Fruit fly (Drosophila melanogaster) whole organism, embryonic: ENCODE results near the gene Cpr67Fa2.

ENCODE experiments used
- BEAF-32 ChIP-seq: fragments of 200-800 bp; sonication (Bioruptor generic); optimal IDR thresholded peaks from 3 replicates; lab custom pipeline; 2017; ENCODE audit warnings: missing biosample characterization, missing genetic modification characterization, mild to moderate bottlenecking, moderate library complexity, missing genetic modification reagents
- CG10147 ChIP-seq: fragments of 200-800 bp; sonication (Bioruptor generic); optimal IDR thresholded peaks from 2 replicates; lab custom pipeline; 2019; ENCODE audit warnings: missing biosample characterization, mild to moderate bottlenecking, missing genetic modification characterization, moderate library complexity
- CG10267 ChIP-seq: fragments of 200-800 bp; sonication (Bioruptor generic); optimal IDR thresholded peaks from 2 replicates; lab custom pipeline; 2018; ENCODE audit warnings: missing biosample characterization, mild to moderate bottlenecking, missing genetic modification characterization, moderate library complexity
- CG10366 ChIP-seq: fragments of 200-800 bp; sonication (Bioruptor generic); IDR thresholded peaks from 2 replicates; pipeline ENCODE4 v1.3.6; 2022; ENCODE audit warnings: missing biosample characterization, missing genetic modification characterization
- CG13296 ChIP-seq: fragments of 200-800 bp; sonication (Bioruptor generic); optimal IDR thresholded peaks from 3 replicates; lab custom pipeline; 2018; ENCODE audit warnings: missing biosample characterization, mild to moderate bottlenecking, missing genetic modification characterization
- CG14860 ChIP-seq: fragments of 200-800 bp; sonication (Bioruptor generic); IDR thresholded peaks from 3 replicates; pipeline ENCODE4 v1.3.6; 2022; ENCODE audit warnings: missing biosample characterization, missing genetic modification characterization; ENCODE audit not compliant: partially characterized antibody
- CG1602 ChIP-seq: fragments of 200-800 bp; sonication (Bioruptor generic); optimal IDR thresholded peaks from 3 replicates; lab custom pipeline; 2016; ENCODE audit warnings: missing biosample characterization, missing genetic modification characterization
- CG17359 ChIP-seq: fragments of 200-800 bp; sonication (Bioruptor generic); optimal IDR thresholded peaks from 3 replicates; lab custom pipeline; 2018; ENCODE audit warnings: missing biosample characterization, mild to moderate bottlenecking, missing genetic modification characterization, moderate library complexity
- CG17361 ChIP-seq: fragments of 200-800 bp; sonication (Bioruptor generic); IDR thresholded peaks from 3 replicates; pipeline ENCODE4 v1.3.6; 2022; ENCODE audit warnings: missing biosample characterization, missing genetic modification characterization
- CG30020 ChIP-seq: fragments of 200-800 bp; optimal IDR thresholded peaks from 2 replicates; lab custom pipeline; 2019; ENCODE audit warnings: missing biosample characterization, mild to moderate bottlenecking, missing genetic modification characterization, moderate library complexity
- CG8388 ChIP-seq: fragments of 200-800 bp; sonication (Bioruptor generic); optimal IDR thresholded peaks from 2 replicates; lab custom pipeline; 2019; ENCODE audit warnings: missing biosample characterization, mild to moderate bottlenecking, missing genetic modification characterization, moderate library complexity
- CG9727 ChIP-seq: fragments of 200-800 bp; sonication (Bioruptor generic); optimal IDR thresholded peaks from 3 replicates; lab custom pipeline; 2017; ENCODE audit warnings: missing biosample characterization, mild to moderate bottlenecking, missing genetic modification characterization
- CTCF ChIP-seq: fragments of 200-800 bp; sonication (Bioruptor generic); optimal IDR thresholded peaks from 2 replicates; lab custom pipeline; 2017; ENCODE audit warnings: missing biosample characterization, mild to moderate bottlenecking, missing genetic modification characterization, moderate library complexity
- Camta ChIP-seq: fragments of 200-800 bp; sonication (Bioruptor generic); optimal IDR thresholded peaks from 2 replicates; lab custom pipeline; 2016; ENCODE audit warnings: missing biosample characterization, missing genetic modification characterization
- Doc2 ChIP-seq: fragments of 200-800 bp; sonication (Bioruptor generic); IDR thresholded peaks from 2 replicates; pipeline ENCODE4 v1.3.6; 2022; ENCODE audit warnings: missing biosample characterization, missing genetic modification characterization
- Drgx ChIP-seq: fragments of 200-800 bp; sonication (Bioruptor generic); IDR thresholded peaks from 2 replicates; pipeline ENCODE4 v1.3.6; 2022; ENCODE audit warnings: missing biosample characterization, missing genetic modification characterization
- Elba2 ChIP-seq: fragments of 200-800 bp; sonication (Bioruptor generic); optimal IDR thresholded peaks from 3 replicates; lab custom pipeline; 2016; ENCODE audit warnings: missing biosample characterization, missing genetic modification characterization
- Ets65A ChIP-seq: fragments of 200-800 bp; sonication (Bioruptor generic); peaks from one replicate; lab custom pipeline; 2016; ENCODE audit warnings: missing biosample characterization, missing genetic modification characterization
- Fer2 ChIP-seq: fragments of 200-800 bp; sonication (Bioruptor generic); optimal IDR thresholded peaks from 2 replicates; lab custom pipeline; 2018; ENCODE audit warnings: missing biosample characterization, mild to moderate bottlenecking, missing genetic modification characterization, moderate library complexity
- Hey ChIP-seq: fragments of 200-800 bp; sonication (Bioruptor generic); optimal IDR thresholded peaks from 3 replicates; lab custom pipeline; 2018; ENCODE audit warnings: missing biosample characterization, mild to moderate bottlenecking, missing genetic modification characterization
- Hr3 ChIP-seq: fragments of 200-800 bp; sonication (Bioruptor generic); optimal IDR thresholded peaks from 3 replicates; lab custom pipeline; 2016; ENCODE audit warnings: missing biosample characterization, missing genetic modification characterization
- Hr51 ChIP-seq, 2 experiments: fragments of 200-800 bp; sonication (Bioruptor generic); optimal IDR thresholded peaks; 2 replicates in 1 of 2; 3 replicates in 1 of 2; lab custom pipeline; 2016 to 2018; ENCODE audit warnings: missing biosample characterization in 2 of 2, missing genetic modification characterization in 2 of 2, mild to moderate bottlenecking in 1 of 2, moderate library complexity in 1 of 2
- Hsf ChIP-seq: fragments of 200-800 bp; sonication (Bioruptor generic); optimal IDR thresholded peaks from 3 replicates; lab custom pipeline; 2016; ENCODE audit warnings: missing biosample characterization, missing genetic modification characterization
- Med ChIP-seq: fragments of 200-800 bp; sonication (Bioruptor generic); peaks from one replicate; lab custom pipeline; 2016; ENCODE audit warnings: missing biosample characterization, missing genetic modification characterization, mild to moderate bottlenecking, inconsistent platforms, moderate library complexity
- Pdp1 ChIP-seq, 2 experiments: fragments of 200-800 bp; sonication (Bioruptor generic); optimal IDR thresholded peaks; 3 replicates each; lab custom pipeline; 2016; ENCODE audit warnings: missing biosample characterization in 2 of 2, missing genetic modification characterization in 2 of 2, mild to moderate bottlenecking in 1 of 2, moderate library complexity in 1 of 2
- Six4 ChIP-seq: fragments of 200-800 bp; sonication (Bioruptor generic); optimal IDR thresholded peaks from 2 replicates; lab custom pipeline; 2016; ENCODE audit warnings: missing biosample characterization, missing genetic modification characterization
- Sox100B ChIP-seq: fragments of 200-800 bp; sonication (Bioruptor generic); optimal IDR thresholded peaks from 3 replicates; lab custom pipeline; 2018; ENCODE audit warnings: missing biosample characterization, mild to moderate bottlenecking, missing genetic modification characterization
- Stat92E ChIP-seq, 3 experiments: fragments of >200 bp in 2 of 3; fragments of 200-800 bp in 1 of 3; sonication (Bioruptor generic) in 1 of 3; optimal IDR thresholded peaks; 2 replicates each; lab custom pipeline; 2017 to 2019; ENCODE audit warnings: missing biosample characterization in 3 of 3, missing genetic modification characterization in 3 of 3, mild to moderate bottlenecking in 1 of 3, moderate library complexity in 1 of 3
- abd-A ChIP-seq: fragments of 200-800 bp; sonication (Bioruptor generic); optimal IDR thresholded peaks from 3 replicates; lab custom pipeline; 2019; ENCODE audit warnings: missing biosample characterization, mild to moderate bottlenecking, missing genetic modification characterization, moderate library complexity
- bsh ChIP-seq, 2 experiments: fragments of 200-800 bp; sonication (Bioruptor generic); optimal IDR thresholded peaks; 2 replicates each; lab custom pipeline; 2017 to 2018; ENCODE audit warnings: mild to moderate bottlenecking in 2 of 2, missing biosample characterization in 2 of 2, missing genetic modification characterization in 2 of 2, moderate library complexity in 1 of 2
- chinmo ChIP-seq: fragments of 200-800 bp; sonication (Bioruptor generic); IDR thresholded peaks from 4 replicates; pipeline ENCODE4 v1.3.6; 2022; ENCODE audit warnings: missing biosample characterization, missing genetic modification characterization; ENCODE audit not compliant: partially characterized antibody
- chn ChIP-seq: fragments of 200-800 bp; sonication (Bioruptor generic); optimal IDR thresholded peaks from 2 replicates; lab custom pipeline; 2016; ENCODE audit warnings: missing biosample characterization, missing genetic modification characterization
- crol ChIP-seq: fragments of 200-800 bp; sonication (Bioruptor generic); IDR thresholded peaks from 2 replicates; pipeline ENCODE4 v1.3.6; 2022; ENCODE audit warnings: missing biosample characterization, missing genetic modification characterization
- dmrt99B ChIP-seq: fragments of 200-800 bp; sonication (Bioruptor generic); optimal IDR thresholded peaks from 2 replicates; lab custom pipeline; 2018; ENCODE audit warnings: missing biosample characterization, mild to moderate bottlenecking, missing genetic modification characterization, moderate library complexity
- fd3F ChIP-seq: fragments of 200-800 bp; sonication (Bioruptor generic); optimal IDR thresholded peaks from 2 replicates; lab custom pipeline; 2018; ENCODE audit warnings: missing biosample characterization, mild to moderate bottlenecking, missing genetic modification characterization, moderate library complexity
- fru ChIP-seq: fragments of >200 bp; optimal IDR thresholded peaks from 2 replicates; lab custom pipeline; 2017
- gem ChIP-seq: fragments of 200-800 bp; sonication (Bioruptor generic); optimal IDR thresholded peaks from 2 replicates; lab custom pipeline; 2019; ENCODE audit warnings: missing biosample characterization, mild to moderate bottlenecking, missing genetic modification characterization, moderate library complexity
- hb ChIP-seq: fragments of 200-800 bp; sonication (Bioruptor generic); IDR thresholded peaks from 3 replicates; pipeline ENCODE4 v1.3.6; 2022; ENCODE audit warnings: missing biosample characterization, missing genetic modification characterization; ENCODE audit not compliant: partially characterized antibody
- kni ChIP-seq: fragments of 200-800 bp; sonication (Bioruptor generic); optimal IDR thresholded peaks from 3 replicates; lab custom pipeline; 2017; ENCODE audit warnings: mild to moderate bottlenecking, missing biosample characterization, missing genetic modification reagents, missing genetic modification characterization
- nerfin-2 ChIP-seq: fragments of 200-800 bp; sonication (Bioruptor generic); IDR thresholded peaks from 2 replicates; pipeline ENCODE4 v1.3.6; 2022; ENCODE audit warnings: missing biosample characterization, missing genetic modification characterization; ENCODE audit not compliant: partially characterized antibody
- pita ChIP-seq: fragments of 200-800 bp; sonication (Bioruptor generic); optimal IDR thresholded peaks from 2 replicates; lab custom pipeline; 2017; ENCODE audit warnings: missing biosample characterization, mild to moderate bottlenecking, missing genetic modification characterization
- prd ChIP-seq, 3 experiments: fragments of >200 bp in 2 of 3; fragments of 200-800 bp in 1 of 3; sonication (Bioruptor generic) in 1 of 3; optimal IDR thresholded peaks in 2 of 3; IDR thresholded peaks in 1 of 3; 2 replicates in 2 of 3; 3 replicates in 1 of 3; pipeline versions ENCODE4 v1.3.6 to Lab custom; 2017 to 2022; ENCODE audit warnings: missing biosample characterization in 1 of 3, missing genetic modification characterization in 1 of 3
- schlank ChIP-seq: fragments of 200-800 bp; sonication (Bioruptor generic); optimal IDR thresholded peaks from 2 replicates; lab custom pipeline; 2018; ENCODE audit warnings: missing biosample characterization, mild to moderate bottlenecking, missing genetic modification characterization
- sisA ChIP-seq: fragments of 200-800 bp; sonication (Bioruptor generic); IDR thresholded peaks from 2 replicates; pipeline ENCODE4 v1.3.6; 2022; ENCODE audit warnings: missing biosample characterization, missing genetic modification characterization
- sqz ChIP-seq: fragments of 200-800 bp; sonication (Bioruptor generic); optimal IDR thresholded peaks from 3 replicates; lab custom pipeline; 2018; ENCODE audit warnings: missing biosample characterization, mild to moderate bottlenecking, missing genetic modification characterization
- tin ChIP-seq: fragments of 200-800 bp; sonication (Bioruptor generic); optimal IDR thresholded peaks from 3 replicates; lab custom pipeline; 2016; ENCODE audit warnings: missing biosample characterization, missing genetic modification characterization
- tna ChIP-seq: fragments of 200-800 bp; sonication (Bioruptor generic); IDR thresholded peaks from 2 replicates; pipeline ENCODE4 v1.3.6; 2022; ENCODE audit warnings: missing biosample characterization, missing genetic modification characterization; ENCODE audit not compliant: partially characterized antibody
- unpg ChIP-seq: fragments of 200-800 bp; sonication (Bioruptor generic); optimal IDR thresholded peaks from 3 replicates; lab custom pipeline; 2018; ENCODE audit warnings: missing biosample characterization, mild to moderate bottlenecking, missing genetic modification characterization, moderate library complexity

Cpr67Fa2 gene

DNA sequence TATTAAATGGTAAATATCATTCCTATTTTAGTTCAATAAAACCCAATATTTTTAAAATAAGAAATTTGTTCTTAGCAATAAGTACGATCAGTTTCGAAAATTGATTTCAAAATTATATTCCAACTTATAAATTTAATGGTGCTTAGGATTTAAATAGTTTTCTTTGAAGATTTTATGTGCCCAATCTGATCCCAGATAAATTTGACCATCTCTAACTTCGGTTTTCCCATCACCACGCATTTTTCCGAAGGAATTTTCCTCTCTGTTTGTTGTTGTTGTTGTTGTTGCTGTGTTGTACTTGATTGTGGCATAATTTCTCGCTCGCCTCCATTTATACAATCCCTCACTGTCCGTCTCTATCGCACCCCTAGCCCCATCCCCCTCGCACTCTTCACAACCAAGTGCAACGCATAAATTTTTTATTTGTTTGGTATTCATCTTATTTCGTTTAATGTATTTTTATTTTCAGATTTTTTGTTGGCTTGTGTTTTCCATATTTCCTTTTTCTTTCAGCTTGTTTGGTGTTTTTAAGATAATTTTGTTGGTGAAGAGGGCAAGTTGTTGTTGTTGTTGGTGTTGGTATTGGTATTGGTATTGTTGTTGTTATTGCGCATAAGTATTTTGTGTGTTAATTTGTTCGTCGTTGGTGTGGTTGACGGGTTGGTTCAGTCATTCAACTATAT lies 41.8 kb upstream of the Cpr67Fa2 start (continued):
- TF ChIP-seq Sox100B (GFP tag; lab: Kevin White, UChicago) (peak; percentile 63), Drgx (GFP tag; lab: Robert Waterston, UW) (no peak), Ets65A (GFP tag; lab: Kevin White, UChicago) (peak; percentile 55), Hr3 (GFP tag; lab: Kevin White, UChicago) (no peak), nerfin-2 (no peak), CG10147 (GFP tag; lab: Kevin White, UChicago) (no peak), kni (GFP tag; lab: Kevin White, UChicago) (peak; percentile 78), Hey (tag; lab: Kevin White, UChicago) (no peak), sisA (no peak; the same call in 1 of the 2 replicates), Stat92E (GFP tag; optimal IDR thresholded peaks at IDR 0.05; lab: Kevin White, UChicago) (peak in 1 of 3 experiments; percentile 25), schlank (no peak), crol (GFP tag; lab: Robert Waterston, UW) (peak; percentile 61), CG17359 (peak; percentile 35), CG8388 (GFP tag; lab: Kevin White, UChicago) (peak; percentile 33), Hsf (no peak), tin (GFP tag; lab: Kevin White, UChicago) (peak; percentile 2), CG14860 (GFP tag; lab: Robert Waterston, UW) (no peak), Doc2 (GFP tag; lab: Robert Waterston, UW) (no peak), fru (lab: Kevin White, UChicago) (no peak), BEAF-32 (GFP tag; lab: Kevin White, UChicago) (peak; percentile 32), CG10267 (peak; percentile 38), CG17361 (GFP tag; lab: Robert Waterston, UW) (peak; percentile 63; the same call in 2 of the 3 replicates), Hr51 (GFP tag; optimal IDR thresholded peaks at IDR 0.05; lab: Kevin White, UChicago) (no peak), Pdp1 (GFP tag; optimal IDR thresholded peaks at IDR 0.05; lab: Kevin White, UChicago) (peak in 1 of 2 experiments; percentile 94), CG13296 (GFP tag; lab: Kevin White, UChicago) (no peak), Elba2 (GFP tag; lab: Kevin White, UChicago) (no peak), gem (peak; percentile 50), chn (GFP tag; lab: Kevin White, UChicago) (no peak), CG10366 (peak; percentile 15; the same call in 1 of the 2 replicates), CG1602 (GFP tag; lab: Kevin White, UChicago) (no peak), prd (optimal IDR thresholded peaks at IDR 0.05; lab: Kevin White, UChicago) (no peak), prd (GFP tag; IDR thresholded peaks at IDR 0.05; lab: Robert Waterston, UW) (peak; percentile 34; the same call in 2 of the 3 replicates), sqz (GFP tag; lab: Kevin White, UChicago) (peak; percentile 80), Med (GFP tag; lab: Kevin White, UChicago) (peak; percentile 58), fd3F (GFP tag; lab: Kevin White, UChicago) (no peak), bsh (GFP tag; optimal IDR thresholded peaks at IDR 0.05; lab: Kevin White, UChicago) (peak in 1 of 2 experiments; percentile 61), Fer2 (no peak), tna (GFP tag; lab: Robert Waterston, UW) (peak; percentile 35; the same call in 1 of the 2 replicates), CG9727 (GFP tag; lab: Kevin White, UChicago) (peak; percentile 64), CTCF (GFP tag; lab: Kevin White, UChicago) (no peak), CG30020 (peak; percentile 2), Six4 (GFP tag; lab: Kevin White, UChicago) (no peak), chinmo (GFP tag; lab: Robert Waterston, UW) (0 out of 4 replicates have a peak, but pooled peaks have one; percentile 85), dmrt99B (no peak), abd-A (tag; lab: Kevin White, UChicago) (peak; percentile 87), Camta (GFP tag; lab: Kevin White, UChicago) (no peak), pita (GFP tag; lab: Kevin White, UChicago) (no peak), hb (GFP tag; lab: Robert Waterston, UW) (no peak), unpg (GFP tag; lab: Kevin White, UChicago) (peak; percentile 15)
